Fruit fly (Drosophila melanogaster) whole organism, embryonic: ENCODE results near the gene CG4393.

Experiments used
- Asciz ChIP-seq: fragments of 200-800 bp; sonication (Bioruptor generic); optimal IDR thresholded peaks from 2 replicates; lab custom pipeline; 2017; ENCODE audit warnings: missing biosample characterization, mild to moderate bottlenecking, missing genetic modification characterization, missing genetic modification reagents
- Blimp-1 ChIP-seq: fragments of 200-800 bp; sonication (Bioruptor generic); optimal IDR thresholded peaks from 3 replicates; lab custom pipeline; 2018; ENCODE audit warnings: missing biosample characterization, missing genetic modification characterization, mild to moderate bottlenecking, moderate library complexity, missing genetic modification reagents
- CG12299 ChIP-seq: fragments of 200-800 bp; sonication (Bioruptor generic); optimal IDR thresholded peaks from 2 replicates; lab custom pipeline; 2018; ENCODE audit warnings: missing biosample characterization, mild to moderate bottlenecking, missing genetic modification characterization
- CG12769 ChIP-seq: fragments of 200-800 bp; sonication (Bioruptor generic); optimal IDR thresholded peaks from 2 replicates; lab custom pipeline; 2019; ENCODE audit warnings: missing biosample characterization, mild to moderate bottlenecking, missing genetic modification characterization, moderate library complexity
- CG13775 ChIP-seq: fragments of 200-800 bp; sonication (Bioruptor generic); optimal IDR thresholded peaks from 3 replicates; lab custom pipeline; 2017; ENCODE audit warnings: missing biosample characterization, mild to moderate bottlenecking, missing genetic modification characterization
- CG14441 ChIP-seq: fragments of 200-800 bp; sonication (Bioruptor generic); IDR thresholded peaks from 2 replicates; pipeline ENCODE4 v1.3.6; 2022; ENCODE audit warnings: missing biosample characterization, missing genetic modification characterization
- CG16813 ChIP-seq: fragments of 200-800 bp; sonication (Bioruptor generic); IDR thresholded peaks from 3 replicates; pipeline ENCODE4 v1.3.6; 2022; ENCODE audit warnings: missing biosample characterization, missing genetic modification characterization; ENCODE audit not compliant: partially characterized antibody
- CG16815 ChIP-seq: fragments of 200-800 bp; sonication (Bioruptor generic); optimal IDR thresholded peaks from 3 replicates; lab custom pipeline; 2017; ENCODE audit warnings: missing biosample characterization, mild to moderate bottlenecking, missing genetic modification characterization
- CG18262 ChIP-seq: fragments of 200-800 bp; optimal IDR thresholded peaks from 3 replicates; lab custom pipeline; 2019; ENCODE audit warnings: missing biosample characterization, mild to moderate bottlenecking, missing genetic modification characterization, moderate library complexity
- CG2199 ChIP-seq: fragments of 200-800 bp; sonication (Bioruptor generic); IDR thresholded peaks from 3 replicates; pipeline ENCODE4 v1.3.6; 2022; ENCODE audit warnings: missing biosample characterization, missing genetic modification characterization
- CG2712 ChIP-seq: fragments of 200-800 bp; optimal IDR thresholded peaks from 3 replicates; lab custom pipeline; 2019; ENCODE audit warnings: missing biosample characterization, mild to moderate bottlenecking, missing genetic modification characterization, moderate library complexity
- CG31441 ChIP-seq: fragments of 200-800 bp; sonication (Bioruptor generic); IDR thresholded peaks from 2 replicates; pipeline ENCODE4 v1.3.6; 2022; ENCODE audit warnings: missing biosample characterization, missing genetic modification characterization
- CG32532 ChIP-seq: fragments of 200-800 bp; sonication (Bioruptor generic); IDR thresholded peaks from 2 replicates; pipeline ENCODE4 v1.3.6; 2022; ENCODE audit warnings: missing biosample characterization, missing genetic modification characterization
- CG32767 ChIP-seq: fragments of 200-800 bp; sonication (Bioruptor generic); IDR thresholded peaks from 2 replicates; pipeline ENCODE4 v1.3.6; 2022; ENCODE audit warnings: missing biosample characterization, missing genetic modification characterization
- CG33213 ChIP-seq: fragments of 200-800 bp; sonication (Bioruptor generic); optimal IDR thresholded peaks from 3 replicates; lab custom pipeline; 2016; ENCODE audit warnings: missing biosample characterization, missing genetic modification characterization
- CG42726 ChIP-seq: fragments of 200-800 bp; sonication (Bioruptor generic); IDR thresholded peaks from 2 replicates; pipeline ENCODE4 v1.3.6; 2022; ENCODE audit warnings: missing biosample characterization, missing genetic modification characterization; ENCODE audit not compliant: partially characterized antibody
- CG4328 ChIP-seq: fragments of 200-800 bp; sonication (Bioruptor generic); optimal IDR thresholded peaks from 3 replicates; lab custom pipeline; 2017; ENCODE audit warnings: missing biosample characterization, missing genetic modification reagents, missing genetic modification characterization
- CG6654 ChIP-seq: fragments of 200-800 bp; sonication (Bioruptor generic); optimal IDR thresholded peaks from 2 replicates; lab custom pipeline; 2017; ENCODE audit warnings: missing biosample characterization, mild to moderate bottlenecking, missing genetic modification characterization
- CG8924 ChIP-seq: fragments of 200-800 bp; optimal IDR thresholded peaks from 3 replicates; lab custom pipeline; 2019; ENCODE audit warnings: missing biosample characterization, mild to moderate bottlenecking, missing genetic modification characterization, moderate library complexity
- CG9437 ChIP-seq: fragments of 200-800 bp; sonication (Bioruptor generic); optimal IDR thresholded peaks from 2 replicates; lab custom pipeline; 2018; ENCODE audit warnings: missing biosample characterization, mild to moderate bottlenecking, missing genetic modification characterization
- D19A ChIP-seq: fragments of 200-800 bp; optimal IDR thresholded peaks from 3 replicates; lab custom pipeline; 2019; ENCODE audit warnings: missing biosample characterization, mild to moderate bottlenecking, missing genetic modification characterization, moderate library complexity
- Dll ChIP-seq: fragments of 200-800 bp; sonication (Bioruptor generic); IDR thresholded peaks from 4 replicates; pipeline ENCODE4 v1.3.6; 2022; ENCODE audit warnings: missing biosample characterization, missing genetic modification characterization; ENCODE audit not compliant: partially characterized antibody
- Hey ChIP-seq: fragments of 200-800 bp; sonication (Bioruptor generic); optimal IDR thresholded peaks from 3 replicates; lab custom pipeline; 2018; ENCODE audit warnings: missing biosample characterization, mild to moderate bottlenecking, missing genetic modification characterization
- HmgZ ChIP-seq: fragments of 200-800 bp; sonication (Bioruptor generic); optimal IDR thresholded peaks from 2 replicates; lab custom pipeline; 2018; ENCODE audit warnings: missing biosample characterization, mild to moderate bottlenecking, missing genetic modification characterization
- Jarid2 ChIP-seq: fragments of 200-800 bp; sonication (Bioruptor generic); optimal IDR thresholded peaks from 3 replicates; lab custom pipeline; 2017; ENCODE audit warnings: mild to moderate bottlenecking, missing biosample characterization, missing genetic modification reagents, missing genetic modification characterization
- Med ChIP-seq: fragments of 200-800 bp; sonication (Bioruptor generic); peaks from one replicate; lab custom pipeline; 2016; ENCODE audit warnings: missing biosample characterization, missing genetic modification characterization, mild to moderate bottlenecking, inconsistent platforms, moderate library complexity
- PHDP ChIP-seq: fragments of 200-800 bp; sonication (Bioruptor generic); optimal IDR thresholded peaks from 3 replicates; lab custom pipeline; 2018; ENCODE audit warnings: missing biosample characterization, mild to moderate bottlenecking, missing genetic modification characterization, moderate library complexity
- Rx ChIP-seq: fragments of 200-800 bp; sonication (Bioruptor generic); IDR thresholded peaks from 2 replicates; pipeline ENCODE4 v1.3.6; 2022; ENCODE audit warnings: missing biosample characterization, missing genetic modification characterization
- Ssrp ChIP-seq: fragments of 200-800 bp; sonication (Bioruptor generic); optimal IDR thresholded peaks from 2 replicates; lab custom pipeline; 2018; ENCODE audit warnings: missing biosample characterization, mild to moderate bottlenecking, missing genetic modification characterization, moderate library complexity
- Trl ChIP-seq, 3 experiments: fragments of >200 bp in 2 of 3; fragments of 200-800 bp in 1 of 3; sonication (Bioruptor generic) in 1 of 3; optimal IDR thresholded peaks; 2 replicates in 1 of 3; 3 replicates in 2 of 3; lab custom pipeline; 2016 to 2017; ENCODE audit warnings: missing biosample characterization in 1 of 3, missing genetic modification characterization in 1 of 3
- cad ChIP-seq: fragments of >200 bp; optimal IDR thresholded peaks from 2 replicates; lab custom pipeline; 2017; ENCODE audit warnings: missing biosample characterization, missing genetic modification characterization
- cg ChIP-seq: fragments of 200-800 bp; sonication (Bioruptor generic); optimal IDR thresholded peaks from 3 replicates; lab custom pipeline; 2019; ENCODE audit warnings: missing biosample characterization, mild to moderate bottlenecking, missing genetic modification characterization, moderate library complexity
- corto ChIP-seq: fragments of 200-800 bp; sonication (Bioruptor generic); optimal IDR thresholded peaks from 2 replicates; lab custom pipeline; 2016; ENCODE audit warnings: missing biosample characterization, mild to moderate bottlenecking, missing genetic modification characterization, moderate library complexity
- dmrt99B ChIP-seq: fragments of 200-800 bp; sonication (Bioruptor generic); optimal IDR thresholded peaks from 2 replicates; lab custom pipeline; 2018; ENCODE audit warnings: missing biosample characterization, mild to moderate bottlenecking, missing genetic modification characterization, moderate library complexity
- ems ChIP-seq: fragments of 200-800 bp; sonication (Bioruptor generic); optimal IDR thresholded peaks from 3 replicates; lab custom pipeline; 2016; ENCODE audit warnings: missing biosample characterization, missing genetic modification characterization
- eyg ChIP-seq: fragments of 200-800 bp; sonication (Bioruptor generic); optimal IDR thresholded peaks from 3 replicates; lab custom pipeline; 2016; ENCODE audit warnings: missing biosample characterization, missing genetic modification characterization
- pan ChIP-seq, 4 experiments: fragments of >200 bp in 3 of 4; fragments of 200-800 bp in 1 of 4; sonication (Bioruptor generic) in 1 of 4; optimal IDR thresholded peaks in 3 of 4; IDR thresholded peaks in 1 of 4; 2 replicates each; pipeline versions ENCODE4 v1.3.6 to Lab custom; 2017 to 2022; ENCODE audit warnings: missing biosample characterization in 2 of 4, missing genetic modification characterization in 2 of 4, mixed read lengths in 1 of 4
- pnt ChIP-seq: fragments of 200-800 bp; sonication (Bioruptor generic); optimal IDR thresholded peaks from 3 replicates; lab custom pipeline; 2016; ENCODE audit warnings: missing biosample characterization, missing genetic modification characterization
- prd ChIP-seq, 3 experiments: fragments of >200 bp in 2 of 3; fragments of 200-800 bp in 1 of 3; sonication (Bioruptor generic) in 1 of 3; optimal IDR thresholded peaks in 2 of 3; IDR thresholded peaks in 1 of 3; 2 replicates in 2 of 3; 3 replicates in 1 of 3; pipeline versions ENCODE4 v1.3.6 to Lab custom; 2017 to 2022; ENCODE audit warnings: missing biosample characterization in 1 of 3, missing genetic modification characterization in 1 of 3
- schlank ChIP-seq: fragments of 200-800 bp; sonication (Bioruptor generic); optimal IDR thresholded peaks from 2 replicates; lab custom pipeline; 2018; ENCODE audit warnings: missing biosample characterization, mild to moderate bottlenecking, missing genetic modification characterization
- scrt ChIP-seq: fragments of 200-800 bp; sonication (Bioruptor generic); optimal IDR thresholded peaks from 2 replicates; lab custom pipeline; 2018; ENCODE audit warnings: missing biosample characterization, mild to moderate bottlenecking, missing genetic modification characterization, moderate library complexity
- sens ChIP-seq: fragments of 200-800 bp; sonication (Bioruptor generic); peaks from one replicate; lab custom pipeline; 2016; ENCODE audit warnings: missing biosample characterization, missing genetic modification characterization
- sima ChIP-seq: fragments of 200-800 bp; sonication (Bioruptor generic); optimal IDR thresholded peaks from 2 replicates; lab custom pipeline; 2016; ENCODE audit warnings: missing biosample characterization, missing genetic modification characterization
- tin ChIP-seq: fragments of 200-800 bp; sonication (Bioruptor generic); optimal IDR thresholded peaks from 3 replicates; lab custom pipeline; 2016; ENCODE audit warnings: missing biosample characterization, missing genetic modification characterization
- tna ChIP-seq: fragments of 200-800 bp; sonication (Bioruptor generic); IDR thresholded peaks from 2 replicates; pipeline ENCODE4 v1.3.6; 2022; ENCODE audit warnings: missing biosample characterization, missing genetic modification characterization; ENCODE audit not compliant: partially characterized antibody
- tx ChIP-seq: fragments of 200-800 bp; sonication (Bioruptor generic); optimal IDR thresholded peaks from 2 replicates; lab custom pipeline; 2016; ENCODE audit warnings: missing biosample characterization, missing genetic modification characterization

The CG4393 gene

dm6 chr3R:23346007-23346681 lies 38.4 kb downstream of the CG4393 start, which contains the start of gene pnt (continued):
- TF ChIP-seq CG14441 (0 out of 2 replicates have a peak, but pooled peaks have one; percentile 17), tna (GFP tag; lab: Robert Waterston, UW) (peak; percentile 36; the same call in 1 of the 2 replicates), CG42726 (GFP tag; lab: Robert Waterston, UW) (0 out of 2 replicates have a peak, but pooled peaks have one; percentile 6), D19A (tag; lab: Kevin White, UChicago) (peak; percentile 31), CG13775 (GFP tag; lab: Kevin White, UChicago) (no peak), Asciz (GFP tag; lab: Kevin White, UChicago) (no peak), Trl (optimal IDR thresholded peaks at IDR 0.05; lab: Kevin White, UChicago) (peak; percentile 74 to 86), Trl (GFP tag; optimal IDR thresholded peaks at IDR 0.05; lab: Kevin White, UChicago) (no peak), CG9437 (GFP tag; lab: Kevin White, UChicago) (no peak), corto (GFP tag; lab: Kevin White, UChicago) (no peak), eyg (no peak), CG12769 (peak; percentile 4), pan (optimal IDR thresholded peaks at IDR 0.05; lab: Kevin White, UChicago) (no peak), pan (GFP tag; optimal IDR thresholded peaks at IDR 0.05 in 1 of 2, IDR thresholded peaks at IDR 0.05 in 1 of 2) (no peak), tx (GFP tag; lab: Kevin White, UChicago) (no peak), Rx (no peak), cad (GFP tag; lab: Kevin White, UChicago) (peak; percentile 45), scrt (GFP tag; lab: Kevin White, UChicago) (no peak), CG2712 (tag; lab: Kevin White, UChicago) (peak; percentile 2), cg (GFP tag; lab: Kevin White, UChicago) (peak; percentile 30), CG32532 (GFP tag; lab: Robert Waterston, UW) (peak; percentile 19; the same call in 1 of the 2 replicates), CG2199 (GFP tag; lab: Robert Waterston, UW) (peak; percentile 71; the same call in 1 of the 3 replicates), sima (GFP tag; lab: Kevin White, UChicago) (no peak), sens (peak; percentile 78), CG8924 (tag; lab: Kevin White, UChicago) (no peak), Dll (GFP tag; lab: Robert Waterston, UW) (no peak), CG12299 (no peak), Jarid2 (peak; percentile 95), Blimp-1 (GFP tag; lab: Kevin White, UChicago) (peak; percentile 37), CG32767 (no peak), schlank (tag; lab: Kevin White, UChicago) (no peak), pnt (GFP tag; lab: Kevin White, UChicago) (no peak)

DNA sequence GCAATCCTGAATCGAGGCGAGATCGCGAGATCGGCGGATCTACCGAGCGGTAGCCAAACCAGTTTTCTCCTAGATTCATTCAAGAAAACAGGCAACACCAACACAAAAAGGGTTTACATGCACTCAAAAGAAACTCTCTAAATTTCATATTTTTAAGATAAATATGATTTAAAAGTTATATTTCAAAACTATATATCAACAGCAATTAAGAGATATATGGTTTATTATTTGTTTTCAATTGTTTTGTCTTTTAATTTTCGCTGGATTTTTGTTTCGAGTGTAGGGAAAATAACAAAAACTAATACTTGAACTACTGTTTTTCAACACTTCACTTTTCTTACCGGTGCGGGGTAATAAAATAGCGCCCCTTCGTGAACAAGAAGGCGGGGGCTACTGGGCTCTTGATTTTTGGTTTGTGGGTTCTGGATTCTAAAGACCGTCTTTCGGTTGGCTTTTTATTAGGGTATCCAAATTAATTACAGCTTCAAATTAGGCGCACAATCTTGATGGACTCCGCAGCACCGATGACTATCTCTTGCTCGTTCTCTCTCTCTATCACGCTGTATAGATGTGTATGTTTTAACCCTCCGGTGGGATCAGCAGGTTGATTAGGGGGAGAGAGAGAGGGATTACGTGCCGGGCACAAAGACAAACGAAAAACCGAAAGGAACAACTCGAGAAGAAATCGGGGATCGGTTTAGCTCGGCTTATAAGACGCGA lies 39.4 kb downstream of the CG4393 start:
- TF ChIP-seq PHDP: peak; percentile 12
- no peak for TF ChIP-seq HmgZ (tag; lab: Kevin White, UChicago)
- 0 out of 3 replicates have a peak, but pooled peaks have one; percentile 1 for TF ChIP-seq CG2199 (GFP tag; lab: Robert Waterston, UW)
- TF ChIP-seq CG18262 (tag; lab: Kevin White, UChicago): peak; percentile 83
- TF ChIP-seq ems (GFP tag; lab: Kevin White, UChicago): peak; percentile 19
- TF ChIP-seq prd (optimal IDR thresholded peaks at IDR 0.05; lab: Kevin White, UChicago): no peak
- TF ChIP-seq prd (GFP tag; IDR thresholded peaks at IDR 0.05; lab: Robert Waterston, UW): peak; percentile 53; the same call in 2 of the 3 replicates
- TF ChIP-seq dmrt99B (tag; lab: Kevin White, UChicago): peak; percentile 10
- no peak for TF ChIP-seq CG16813 (GFP tag; lab: Robert Waterston, UW)
- TF ChIP-seq Ssrp (tag; lab: Kevin White, UChicago): peak; percentile 26
- peak; percentile 28 for TF ChIP-seq tin (GFP tag; lab: Kevin White, UChicago)
- peak; percentile 63 for TF ChIP-seq CG31441 (GFP tag; lab: Robert Waterston, UW)
- no peak for TF ChIP-seq Hey (tag; lab: Kevin White, UChicago)
- no peak for TF ChIP-seq CG6654 (GFP tag; lab: Kevin White, UChicago)
- TF ChIP-seq CG33213 (GFP tag; lab: Kevin White, UChicago): no peak
- TF ChIP-seq Med: peak; percentile 47
- TF ChIP-seq CG4328 (GFP tag; lab: Kevin White, UChicago): no peak
- TF ChIP-seq CG16815 (GFP tag; lab: Kevin White, UChicago): peak; percentile 48
